Worm (Caenorhabditis elegans) whole organism, young adult: ENCODE measurements around the gene psa-3.

ENCODE experiments used
- B0019.2 ChIP-seq: fragments of 200-800 bp; sonication (Bioruptor generic); conservative IDR thresholded peaks from 2 replicates; pipeline ENCODE4 v1.3.6; 2022; ENCODE audit warnings: missing genetic modification reagents, missing genetic modification characterization, missing compliant biosample characterization
- B0035.1 ChIP-seq: sonication (generic microtip); optimal IDR thresholded peaks from 2 replicates; lab custom pipeline; 2016; ENCODE audit warnings: missing genetic modification characterization, mild to moderate bottlenecking, missing compliant biosample characterization, missing genotype, missing genetic modification reagents
- B0336.3 ChIP-seq: fragments of 200-800 bp; sonication (Bioruptor generic); IDR thresholded peaks from 2 replicates; pipeline ENCODE4 v1.3.6; 2022; ENCODE audit warnings: missing genetic modification characterization, missing compliant biosample characterization
- C06A6.2 ChIP-seq: fragments of 200-800 bp; sonication (Bioruptor generic); conservative IDR thresholded peaks from 2 replicates; pipeline ENCODE4 v1.3.6; 2022; ENCODE audit warnings: missing genetic modification characterization, missing compliant biosample characterization
- F23B12.7 ChIP-seq: sonication (generic microtip); optimal IDR thresholded peaks from 2 replicates; lab custom pipeline; 2017; ENCODE audit warnings: missing genetic modification characterization, mild to moderate bottlenecking, missing compliant biosample characterization, antibody characterized with exemption, moderate library complexity; ENCODE audit not compliant: insufficient read depth
- K11D2.4 ChIP-seq: fragments of 200-800 bp; sonication (Bioruptor generic); IDR thresholded peaks from 2 replicates; pipeline ENCODE4 v1.3.6; 2022; ENCODE audit warnings: missing genetic modification reagents, missing genetic modification characterization, missing compliant biosample characterization
- K12H6.12 ChIP-seq: fragments of 200-800 bp; sonication (Bioruptor generic); optimal IDR thresholded peaks from 2 replicates; lab custom pipeline; 2018; ENCODE audit warnings: mild to moderate bottlenecking, missing genetic modification characterization, missing compliant biosample characterization
- T26A5.8 ChIP-seq: sonication (generic microtip); optimal IDR thresholded peaks from 2 replicates; lab custom pipeline; 2016; ENCODE audit warnings: missing genetic modification characterization, missing compliant biosample characterization
- Y53F4B.3 ChIP-seq: fragments of 200-800 bp; sonication (Bioruptor generic); IDR thresholded peaks from 2 replicates; pipeline ENCODE4 v1.3.6; 2022; ENCODE audit warnings: missing genetic modification reagents, missing genetic modification characterization, missing compliant biosample characterization
- Y56A3A.18 ChIP-seq: fragments of 200-800 bp; sonication (Bioruptor generic); IDR thresholded peaks from 2 replicates; pipeline ENCODE4 v1.3.6; 2022; ENCODE audit warnings: missing genetic modification reagents, missing genetic modification characterization, missing compliant biosample characterization
- ama-1 ChIP-seq, 3 experiments: fragments of 150-350 bp in 1 of 3; sonication (generic microtip) in 2 of 3; optimal IDR thresholded peaks; 2 replicates each; lab custom pipeline; 2014 to 2018; ENCODE audit warnings: missing biosample characterization in 2 of 3, missing genetic modification characterization in 2 of 3, missing genetic modification reagents in 2 of 3
- atf-7 ChIP-seq: sonication (generic microtip); optimal IDR thresholded peaks from 2 replicates; lab custom pipeline; 2017; ENCODE audit warnings: mild to moderate bottlenecking, missing genetic modification characterization, missing compliant biosample characterization
- athp-1 ChIP-seq: sonication (generic microtip); optimal IDR thresholded peaks from 2 replicates; lab custom pipeline; 2017; ENCODE audit warnings: mild to moderate bottlenecking, missing genetic modification characterization, missing compliant biosample characterization
- attf-5 ChIP-seq: fragments of 200-800 bp; sonication (Bioruptor generic); optimal IDR thresholded peaks from 2 replicates; lab custom pipeline; 2018; ENCODE audit warnings: mild to moderate bottlenecking, missing genetic modification characterization, missing compliant biosample characterization
- cebp-1 ChIP-seq, 2 experiments: fragments of 200-800 bp in 1 of 2; sonication (Bioruptor generic) in 1 of 2; sonication (generic microtip) in 1 of 2; IDR thresholded peaks in 1 of 2; optimal IDR thresholded peaks in 1 of 2; 2 replicates each; pipeline versions ENCODE4 v1.3.6 to Lab custom; 2017 to 2022; ENCODE audit warnings: missing compliant biosample characterization in 2 of 2, missing genetic modification characterization in 2 of 2, mild to moderate bottlenecking in 1 of 2, missing genetic modification reagents in 1 of 2, moderate library complexity in 1 of 2
- cebp-2 ChIP-seq: fragments of 200-800 bp; sonication (Bioruptor generic); IDR thresholded peaks from 2 replicates; pipeline ENCODE4 v1.3.6; 2022; ENCODE audit warnings: missing genetic modification characterization, missing compliant biosample characterization
- ceh-100 ChIP-seq: fragments of 200-800 bp; sonication (Bioruptor generic); IDR thresholded peaks from 2 replicates; pipeline ENCODE4 v1.3.6; 2022; ENCODE audit warnings: missing genetic modification reagents, missing genetic modification characterization, missing compliant biosample characterization
- dox-1 ChIP-seq: fragments of 200-800 bp; sonication (Bioruptor generic); IDR thresholded peaks from 2 replicates; pipeline ENCODE4 v1.3.6; 2022; ENCODE audit warnings: missing genetic modification reagents, missing genetic modification characterization, missing compliant biosample characterization
- egl-18 ChIP-seq: fragments of 200-800 bp; sonication (Bioruptor generic); IDR thresholded peaks from 2 replicates; pipeline ENCODE4 v1.3.6; 2022; ENCODE audit warnings: missing genetic modification reagents, missing genetic modification characterization, missing compliant biosample characterization
- egl-44 ChIP-seq: fragments of 200-800 bp; sonication (Bioruptor generic); IDR thresholded peaks from 2 replicates; pipeline ENCODE4 v1.3.6; 2022; ENCODE audit warnings: missing genetic modification reagents, missing genetic modification characterization, missing compliant biosample characterization
- fkh-3 ChIP-seq: sonication (generic microtip); optimal IDR thresholded peaks from 2 replicates; lab custom pipeline; 2016; ENCODE audit warnings: mild to moderate bottlenecking, missing genetic modification characterization, missing compliant biosample characterization
- gei-17 ChIP-seq: fragments of 200-800 bp; sonication (Bioruptor generic); optimal IDR thresholded peaks from 2 replicates; lab custom pipeline; 2018; ENCODE audit warnings: mild to moderate bottlenecking, missing genetic modification characterization, missing compliant biosample characterization
- hmg-1.2 ChIP-seq: fragments of 200-800 bp; sonication (Bioruptor generic); IDR thresholded peaks from 2 replicates; pipeline ENCODE4 v1.3.6; 2022; ENCODE audit warnings: missing genetic modification reagents, missing genetic modification characterization, missing compliant biosample characterization
- hmg-20 ChIP-seq: fragments of 200-800 bp; sonication (Bioruptor generic); IDR thresholded peaks from 2 replicates; pipeline ENCODE4 v1.3.6; 2022; ENCODE audit warnings: missing genetic modification reagents, missing genetic modification characterization, missing compliant biosample characterization
- hrde-1 ChIP-seq: sonication (generic microtip); optimal IDR thresholded peaks from 2 replicates; lab custom pipeline; 2016; ENCODE audit warnings: missing genetic modification characterization, mild to moderate bottlenecking, missing compliant biosample characterization, moderate library complexity, missing genotype, missing genetic modification reagents, borderline replicate concordance
- hsf-1 ChIP-seq: fragments of 200-800 bp; sonication (Bioruptor generic); IDR thresholded peaks from 2 replicates; pipeline ENCODE4 v1.3.6; 2022; ENCODE audit warnings: missing genetic modification reagents, missing genetic modification characterization, missing compliant biosample characterization
- lin-35 ChIP-seq, 3 experiments: fragments of 150-350 bp in 2 of 3; sonication (generic microtip) in 1 of 3; optimal IDR thresholded peaks; 2 replicates each; lab custom pipeline; 2014 to 2018; ENCODE audit warnings: missing biosample characterization in 3 of 3, missing genetic modification characterization in 3 of 3, missing genetic modification reagents in 3 of 3
- lin-40 ChIP-seq: sonication (generic microtip); optimal IDR thresholded peaks from 2 replicates; lab custom pipeline; 2016; ENCODE audit warnings: missing genetic modification characterization, mild to moderate bottlenecking, missing compliant biosample characterization, missing genotype, missing genetic modification reagents
- lsl-1 ChIP-seq: fragments of 200-800 bp; sonication (Bioruptor generic); optimal IDR thresholded peaks from 2 replicates; lab custom pipeline; 2018; ENCODE audit warnings: mild to moderate bottlenecking, missing genetic modification characterization, moderate library complexity, missing compliant biosample characterization
- lsy-27 ChIP-seq: sonication (generic microtip); optimal IDR thresholded peaks from 2 replicates; lab custom pipeline; 2017; ENCODE audit warnings: missing genetic modification characterization, mild to moderate bottlenecking, missing compliant biosample characterization, antibody characterized with exemption, missing genotype, borderline replicate concordance; ENCODE audit not compliant: insufficient read depth
- mes-4 ChIP-seq: sonication (generic microtip); optimal IDR thresholded peaks from 2 replicates; lab custom pipeline; 2016; ENCODE audit warnings: missing genotype, missing genetic modification characterization, missing compliant biosample characterization
- nfyb-1 ChIP-seq: fragments of 200-800 bp; sonication (Bioruptor generic); IDR thresholded peaks from 2 replicates; pipeline ENCODE4 v1.3.6; 2022; ENCODE audit warnings: missing genetic modification reagents, missing genetic modification characterization, missing compliant biosample characterization
- nhr-179 ChIP-seq: sonication (generic microtip); optimal IDR thresholded peaks from 2 replicates; lab custom pipeline; 2016; ENCODE audit warnings: mild to moderate bottlenecking, missing genetic modification characterization, missing compliant biosample characterization
- nhr-80 ChIP-seq: sonication (generic microtip); optimal IDR thresholded peaks from 2 replicates; lab custom pipeline; 2016; ENCODE audit warnings: missing genetic modification characterization, missing compliant biosample characterization
- somi-1 ChIP-seq: fragments of 200-800 bp; sonication (Bioruptor generic); optimal IDR thresholded peaks from 2 replicates; lab custom pipeline; 2018; ENCODE audit warnings: mild to moderate bottlenecking, missing genetic modification characterization, missing compliant biosample characterization
- sptf-2 ChIP-seq: fragments of 200-800 bp; sonication (Bioruptor generic); optimal IDR thresholded peaks from 2 replicates; lab custom pipeline; 2018; ENCODE audit warnings: mild to moderate bottlenecking, missing genetic modification characterization, missing compliant biosample characterization
- unc-62 ChIP-seq: fragments of 150-350 bp; optimal IDR thresholded peaks from 2 replicates; lab custom pipeline; 2014; ENCODE audit warnings: missing biosample characterization, missing genetic modification reagents, missing genetic modification characterization
- zfh-2 ChIP-seq: fragments of 200-800 bp; sonication (Bioruptor generic); conservative IDR thresholded peaks from 2 replicates; pipeline ENCODE4 v1.3.6; 2022; ENCODE audit warnings: missing genetic modification reagents, missing genetic modification characterization, missing compliant biosample characterization
- ztf-22 ChIP-seq: fragments of 200-800 bp; sonication (Bioruptor generic); optimal IDR thresholded peaks from 2 replicates; lab custom pipeline; 2018; ENCODE audit warnings: mild to moderate bottlenecking, missing genetic modification characterization, moderate library complexity, missing compliant biosample characterization
- ztf-3 ChIP-seq: fragments of 200-800 bp; sonication (Bioruptor generic); optimal IDR thresholded peaks from 2 replicates; lab custom pipeline; 2018; ENCODE audit warnings: mild to moderate bottlenecking, missing genetic modification characterization, missing compliant biosample characterization

The psa-3 gene

ce11 chrX:15372772-15373171 lies 35.0 kb upstream of the psa-3 start:
- TF ChIP-seq B0336.3: no peak
- no peak for TF ChIP-seq Y56A3A.18 (GFP tag; lab: Robert Waterston, UW)
- TF ChIP-seq zfh-2 (GFP tag; lab: Robert Waterston, UW): peak; percentile 71
- TF ChIP-seq gei-17 (GFP tag; lab: Kevin White, UChicago): no peak
- no peak for TF ChIP-seq hmg-1.2 (GFP tag; lab: Robert Waterston, UW)

- TF ChIP-seq K12H6.12 (peak; percentile 43), zfh-2 (GFP tag; lab: Robert Waterston, UW) (peak; percentile 87), attf-5 (GFP tag; lab: Kevin White, UChicago) (no peak), lin-40 (tag; lab: Kevin White, UChicago) (peak; percentile 21), nhr-80 (tag; lab: Kevin White, UChicago) (peak; percentile 65), cebp-1 (GFP tag; IDR thresholded peaks at IDR 0.05; lab: Robert Waterston, UW) (no peak), cebp-1 (tag; optimal IDR thresholded peaks at IDR 0.05; lab: Kevin White, UChicago) (peak; percentile 26), F23B12.7 (tag; lab: Kevin White, UChicago) (peak; percentile 11), lsy-27 (tag; lab: Kevin White, UChicago) (no peak), fkh-3 (tag; lab: Kevin White, UChicago) (no peak), somi-1 (GFP tag; lab: Kevin White, UChicago) (peak; percentile 9), dox-1 (GFP tag; lab: Robert Waterston, UW) (0 out of 2 replicates have a peak, but pooled peaks have one; percentile 15), hmg-1.2 (GFP tag; lab: Robert Waterston, UW) (no peak), lin-35 (GFP tag; optimal IDR thresholded peaks at IDR 0.05; lab: Kevin White, UChicago) (peak in 1 of 3 experiments; percentile 19)
These were observed 34.2 kb upstream of the psa-3 start for ce11 chrX:15373415-15374048.

DNA sequence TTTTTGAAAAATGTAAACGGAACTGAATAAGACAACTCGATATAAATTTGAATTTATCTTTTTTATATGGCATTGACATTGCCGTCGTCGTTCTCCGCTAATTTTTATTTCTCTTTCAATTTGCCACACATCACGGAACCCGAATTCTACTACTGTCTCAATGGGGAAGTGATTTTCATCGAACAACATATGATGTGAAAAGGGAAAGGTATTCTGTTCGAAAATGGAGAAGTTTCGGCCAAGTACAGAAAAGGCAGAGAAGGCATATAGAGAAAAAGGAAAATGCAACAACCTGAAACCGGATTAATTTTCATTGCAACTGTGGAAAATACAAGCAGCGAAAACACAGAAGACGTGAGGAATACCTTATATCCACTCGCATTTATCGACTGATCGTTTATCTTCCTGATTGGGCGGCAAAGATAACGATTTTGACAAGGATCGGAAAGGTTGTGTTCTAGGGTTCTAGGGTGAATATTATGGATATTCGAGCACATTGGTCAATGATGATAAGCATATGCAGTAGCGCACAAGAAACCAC lies 33.0 kb upstream of the psa-3 start:
- TF ChIP-seq egl-44 (no peak), nfyb-1 (GFP tag; lab: Robert Waterston, UW) (no peak), B0336.3 (no peak), ztf-3 (no peak), lsl-1 (no peak), fkh-3 (tag; lab: Kevin White, UChicago) (no peak), Y56A3A.18 (GFP tag; lab: Robert Waterston, UW) (no peak), somi-1 (GFP tag; lab: Kevin White, UChicago) (no peak), lin-40 (tag; lab: Kevin White, UChicago) (no peak), Y53F4B.3 (GFP tag; lab: Robert Waterston, UW) (no peak), gei-17 (GFP tag; lab: Kevin White, UChicago) (no peak), K11D2.4 (GFP tag; lab: Robert Waterston, UW) (no peak), cebp-2 (no peak), ztf-22 (GFP tag; lab: Kevin White, UChicago) (no peak), hrde-1 (tag; lab: Kevin White, UChicago) (no peak)

DNA sequence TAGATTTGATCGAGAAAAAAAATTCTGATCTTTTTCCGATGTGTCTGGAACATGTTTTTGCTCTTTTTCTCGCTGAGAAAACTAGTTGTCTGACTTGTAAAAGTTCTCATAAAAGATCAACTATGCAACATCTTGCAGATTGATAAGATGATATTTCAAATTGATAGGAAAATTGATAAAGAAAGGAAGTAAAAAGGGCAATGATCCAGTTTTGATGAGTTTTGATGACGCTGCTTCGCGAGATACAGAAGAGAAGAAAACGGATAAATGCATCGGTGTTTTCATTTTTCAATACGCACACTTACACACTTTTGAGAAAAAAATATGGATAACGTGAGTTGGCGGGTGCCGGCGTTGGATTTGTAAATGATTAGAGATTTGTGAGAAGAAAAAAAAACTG lies 32.4 kb upstream of the psa-3 start:
- TF ChIP-seq K12H6.12 (no peak), ceh-100 (no peak), athp-1 (tag; lab: Kevin White, UChicago) (no peak), egl-18 (GFP tag; lab: Robert Waterston, UW) (no peak), B0019.2 (no peak), zfh-2 (GFP tag; lab: Robert Waterston, UW) (no peak), C06A6.2 (GFP tag; lab: Robert Waterston, UW) (no peak), B0035.1 (tag; lab: Kevin White, UChicago) (no peak), T26A5.8 (tag; lab: Kevin White, UChicago) (no peak), nhr-179 (tag; lab: Kevin White, UChicago) (no peak), unc-62 (GFP tag; lab: Kevin White, UChicago) (no peak), dox-1 (GFP tag; lab: Robert Waterston, UW) (no peak), mes-4 (tag; lab: Kevin White, UChicago) (no peak), sptf-2 (GFP tag; lab: Kevin White, UChicago) (no peak), hmg-20 (GFP tag; lab: Robert Waterston, UW) (no peak), atf-7 (tag; lab: Kevin White, UChicago) (no peak), hsf-1 (GFP tag; lab: Robert Waterston, UW) (no peak), ama-1 (optimal IDR thresholded peaks at IDR 0.05; lab: Kevin White, UChicago) (no peak), ama-1 (GFP tag; optimal IDR thresholded peaks at IDR 0.05; lab: Kevin White, UChicago) (no peak), lsl-1 (no peak), nfyb-1 (GFP tag; lab: Robert Waterston, UW) (no peak)
- TF ChIP-seq, all 124 proteins: peak for 0
